Worm (Caenorhabditis elegans): ENCODE measurements around the gene R04B5.1.

The R04B5.1 gene

ce11 chrV:10087103-10087502 lies 9.0 kb upstream of the R04B5.1 start, which contains the start of gene R04B5.5 (continued):
- TF ChIP-seq Y48G9A.11 (GFP tag; IDR thresholded peaks at IDR 0.05) (no peak), nhr-77 (tag; optimal IDR thresholded peaks at IDR 0.05) (peak; percentile 89), hif-1 (tag; optimal IDR thresholded peaks at IDR 0.05) (no peak), ceh-62 (tag; optimal IDR thresholded peaks at IDR 0.05) (no peak), arid-1 (GFP tag; conservative IDR thresholded peaks at IDR 0.05) (no peak), nhr-48 (tag; optimal IDR thresholded peaks at IDR 0.05) (peak; percentile 49), nhr-28 (tag; optimal IDR thresholded peaks at IDR 0.05) (peak; percentile 90), unc-130 (GFP tag; optimal IDR thresholded peaks at IDR 0.05) (no peak), dpl-1 (GFP tag; optimal IDR thresholded peaks at IDR 0.05) (no peak), snpc-4 (tag; optimal IDR thresholded peaks at IDR 0.05) (no peak), T20F7.1 (GFP tag; optimal IDR thresholded peaks at IDR 0.05) (peak; percentile 8), php-3 (GFP tag; IDR thresholded peaks at IDR 0.05) (peak; percentile 89), nhr-11 (tag; optimal IDR thresholded peaks at IDR 0.05) (peak; percentile 24), egl-27 (tag; optimal IDR thresholded peaks at IDR 0.05) (no peak), mdl-1 (tag; optimal IDR thresholded peaks at IDR 0.05) (peak in 1 of 2 experiments; percentile 85), daf-16 (GFP tag; optimal IDR thresholded peaks at IDR 0.05) (no peak), daf-16 (tag; optimal IDR thresholded peaks at IDR 0.05) (peak; percentile 70), snpc-1.2 (GFP tag; IDR thresholded peaks at IDR 0.05) (no peak), nhr-6 (tag; optimal IDR thresholded peaks at IDR 0.05) (peak; percentile 2), ztf-7 (tag; optimal IDR thresholded peaks at IDR 0.05) (peak; percentile 46), lin-39 (tag; optimal IDR thresholded peaks at IDR 0.05) (no peak), fos-1 (tag; optimal IDR thresholded peaks at IDR 0.05) (no peak), lim-7 (GFP tag; IDR thresholded peaks at IDR 0.05) (no peak), mep-1 (tag; optimal IDR thresholded peaks at IDR 0.05) (peak; percentile 13), lsy-2 (tag; optimal IDR thresholded peaks at IDR 0.05) (peak in 1 of 2 experiments; percentile 33), lin-15B (tag; optimal IDR thresholded peaks at IDR 0.05) (no peak), mxl-2 (GFP tag; conservative IDR thresholded peaks at IDR 0.05) (no peak), tra-1 (GFP tag; IDR thresholded peaks at IDR 0.05) (0 out of 2 replicates have a peak, but pooled peaks have one; percentile 46), hlh-11 (tag; optimal IDR thresholded peaks at IDR 0.05) (peak; percentile 74), mxl-3 (GFP tag; optimal IDR thresholded peaks at IDR 0.05) (peak; percentile 79)

DNA sequence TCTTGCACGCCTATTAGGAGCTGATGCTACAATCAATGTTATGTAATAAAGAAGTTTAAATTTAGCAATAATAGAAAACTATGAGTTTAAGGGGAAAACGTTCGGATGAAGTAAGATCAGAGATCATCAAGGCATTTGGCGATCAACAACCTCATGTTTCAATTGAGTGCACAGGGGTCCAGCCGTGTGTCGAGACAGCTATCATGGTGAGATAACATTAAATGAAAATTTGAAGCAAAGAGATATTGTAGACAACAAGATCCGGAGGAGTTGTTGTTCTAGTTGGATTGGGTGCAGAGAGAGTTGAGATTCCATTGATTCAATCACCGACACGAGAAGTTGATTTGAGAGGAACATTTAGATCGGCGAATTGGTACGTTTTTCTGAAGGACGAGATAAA lies 8.0 kb upstream of the R04B5.1 start:
- no peak for TF ChIP-seq mes-2 (tag; optimal IDR thresholded peaks at IDR 0.05; ENCODE audit: poor library complexity, severe bottlenecking)
- TF ChIP-seq daf-16 (GFP tag; optimal IDR thresholded peaks at IDR 0.05): peak in 1 of 2 experiments; percentile 72
- TF ChIP-seq daf-16 (tag; optimal IDR thresholded peaks at IDR 0.05): no peak

DNA sequence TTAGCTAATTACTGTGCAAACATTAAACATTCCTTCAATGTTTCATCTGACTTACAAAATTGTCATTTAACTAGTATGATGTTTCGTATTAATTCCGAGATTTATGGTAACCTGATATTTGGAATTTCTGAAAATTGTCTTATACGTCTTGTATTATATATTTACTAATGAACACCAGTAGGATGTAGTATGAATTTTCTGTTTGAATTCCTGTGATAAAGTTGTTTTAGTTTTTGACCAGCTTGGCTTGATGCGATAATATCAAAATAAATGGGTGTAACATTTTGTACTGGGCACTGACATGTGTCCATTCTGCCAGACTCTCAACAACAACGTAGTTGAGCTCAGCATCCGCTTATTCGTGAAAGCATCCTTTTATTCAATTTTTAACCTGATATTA lies 6.7 kb upstream of the R04B5.1 start, which contains the start of gene R04B5.6:
Gene R04B5.6 (plus strand): TSS at position 301 of the 400 bp plus-strand sequence.
- TF ChIP-seq nhr-48 (tag; optimal IDR thresholded peaks at IDR 0.05): no peak
- no peak for TF ChIP-seq mdl-1 (tag; optimal IDR thresholded peaks at IDR 0.05)
- no peak for TF ChIP-seq nhr-42 (GFP tag; IDR thresholded peaks at IDR 0.05)
- no peak for TF ChIP-seq nhr-28 (tag; optimal IDR thresholded peaks at IDR 0.05)
- no peak for TF ChIP-seq ztf-7 (tag; optimal IDR thresholded peaks at IDR 0.05)
- no peak for TF ChIP-seq arid-1 (GFP tag; conservative IDR thresholded peaks at IDR 0.05)

DNA sequence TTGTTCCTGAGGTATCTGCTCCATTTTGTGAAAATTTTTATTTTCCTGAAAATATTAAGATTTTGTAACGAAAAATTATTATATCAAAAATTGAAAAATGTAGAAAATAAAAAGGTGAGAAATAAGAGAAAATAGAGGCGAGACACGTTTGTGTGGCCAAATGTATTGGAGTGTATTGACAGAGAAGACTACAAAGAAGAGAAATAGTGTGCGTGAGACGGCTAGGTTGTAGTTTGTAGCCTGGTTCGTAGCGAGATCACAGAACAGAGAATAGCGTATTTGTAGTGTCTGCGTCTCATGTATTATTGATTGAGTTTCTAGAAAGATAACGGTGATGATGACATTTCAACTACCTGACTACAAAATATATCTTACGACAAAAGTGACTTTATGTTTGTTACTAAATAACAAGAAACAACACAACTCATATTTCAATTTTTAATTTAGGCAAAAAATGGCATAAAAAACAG lies 5.9 kb upstream of the R04B5.1 start, which contains the start of gene nhr-12:
Gene nhr-12 (minus strand): TSS at position 51 of the 470 bp plus-strand sequence.
- TF ChIP-seq daf-16 (GFP tag; optimal IDR thresholded peaks at IDR 0.05) (no peak), daf-16 (tag; optimal IDR thresholded peaks at IDR 0.05) (peak; percentile 59), nhr-11 (tag; optimal IDR thresholded peaks at IDR 0.05) (peak; percentile 0), unc-62 (GFP tag; optimal IDR thresholded peaks at IDR 0.05 in 1 of 2) (peak in 1 of 2 experiments; percentile 10), unc-62 (tag; optimal IDR thresholded peaks at IDR 0.05) (no peak), pha-4 (GFP tag; IDR thresholded peaks at IDR 0.05) (no peak), pha-4 (tag; optimal IDR thresholded peaks at IDR 0.05) (no peak), jun-1 (tag; optimal IDR thresholded peaks at IDR 0.05) (no peak), nhr-28 (tag; optimal IDR thresholded peaks at IDR 0.05) (peak; percentile 91), dve-1 (tag; optimal IDR thresholded peaks at IDR 0.05; ENCODE audit: insufficient read depth) (peak; percentile 65), dmd-6 (GFP tag; IDR thresholded peaks at IDR 0.05) (0 out of 2 replicates have a peak, but pooled peaks have one; percentile 22), saeg-2 (GFP tag; IDR thresholded peaks at IDR 0.05) (no peak), lin-15B (tag; optimal IDR thresholded peaks at IDR 0.05) (no peak), Y48G9A.11 (GFP tag; IDR thresholded peaks at IDR 0.05) (no peak), ceh-62 (tag; optimal IDR thresholded peaks at IDR 0.05) (no peak), nhr-102 (tag; optimal IDR thresholded peaks at IDR 0.05) (peak; percentile 10)

All from whole organism, L4 larva.